Fruit fly (Drosophila melanogaster): ENCODE data around the gene CG9853.

CG9853 gene

dm6 chr3R:4378363-4379354 lies 23.2 kb downstream of the CG9853 start, which contains the start of gene Sfxn1-3 (continued):
- TF ChIP-seq CG34376 (GFP tag; optimal IDR thresholded peaks at IDR 0.05) (peak; percentile 98), Jarid2 (GFP tag; optimal IDR thresholded peaks at IDR 0.05) (peak; percentile 92), D (optimal IDR thresholded peaks at IDR 0.05) (no peak), D (GFP tag; optimal IDR thresholded peaks at IDR 0.05) (no peak), Gug (GFP tag; IDR thresholded peaks at IDR 0.05) (0 out of 4 replicates have a peak, but pooled peaks have one; percentile 36), CG17359 (tag; optimal IDR thresholded peaks at IDR 0.05) (peak; percentile 37), sd (tag; optimal IDR thresholded peaks at IDR 0.05) (peak; percentile 95), hth (optimal IDR thresholded peaks at IDR 0.05) (no peak), CG6254 (GFP tag; optimal IDR thresholded peaks at IDR 0.05) (no peak), eve (GFP tag; optimal IDR thresholded peaks at IDR 0.05) (no peak), CG12219 (GFP tag; optimal IDR thresholded peaks at IDR 0.05) (no peak), D19B (GFP tag; optimal IDR thresholded peaks at IDR 0.05) (peak; percentile 96), CG12071 (GFP tag; optimal IDR thresholded peaks at IDR 0.05) (peak; percentile 57), B-H1 (GFP tag; IDR thresholded peaks at IDR 0.05) (no peak), CG8924 (tag; optimal IDR thresholded peaks at IDR 0.05) (peak; percentile 24), so (GFP tag; IDR thresholded peaks at IDR 0.05) (peak; percentile 58; the same call in 2 of the 3 replicates), run (tag; optimal IDR thresholded peaks at IDR 0.05) (peak; percentile 16), CG14965 (GFP tag; optimal IDR thresholded peaks at IDR 0.05; ENCODE audit: borderline replicate concordance) (no peak), ATbp (GFP tag; optimal IDR thresholded peaks at IDR 0.05) (no peak), lab (GFP tag; optimal IDR thresholded peaks at IDR 0.05) (peak; percentile 88), Doc2 (GFP tag; IDR thresholded peaks at IDR 0.05) (no peak), CG11093 (GFP tag; IDR thresholded peaks at IDR 0.05) (no peak), Nf-YC (tag; optimal IDR thresholded peaks at IDR 0.05) (peak; percentile 56), Bteb2 (GFP tag; optimal IDR thresholded peaks at IDR 0.05) (no peak), CG4617 (GFP tag; optimal IDR thresholded peaks at IDR 0.05; ENCODE audit: borderline replicate concordance) (no peak), Lhr (GFP tag; optimal IDR thresholded peaks at IDR 0.05) (peak; percentile 29), z (GFP tag; IDR thresholded peaks at IDR 0.05) (0 out of 3 replicates have a peak, but pooled peaks have one; percentile 39), Mad (GFP tag; optimal IDR thresholded peaks at IDR 0.05) (peak; percentile 13), Dll (GFP tag; IDR thresholded peaks at IDR 0.05; ENCODE audit: partially characterized antibody) (no peak), pros (GFP tag; optimal IDR thresholded peaks at IDR 0.05) (peak; percentile 65), CG4820 (GFP tag; optimal IDR thresholded peaks at IDR 0.05) (no peak), CrebB (tag; optimal IDR thresholded peaks at IDR 0.05) (peak; percentile 26), bcd (GFP tag; optimal IDR thresholded peaks at IDR 0.05) (peak; percentile 33), CG32772 (GFP tag; IDR thresholded peaks at IDR 0.05) (no peak), Ets65A (GFP tag) (peak; percentile 78), CG2889 (GFP tag; IDR thresholded peaks at IDR 0.05) (peak; percentile 32; the same call in 1 of the 3 replicates), CG30403 (GFP tag; optimal IDR thresholded peaks at IDR 0.05) (peak; percentile 34), CG8944 (GFP tag; optimal IDR thresholded peaks at IDR 0.05) (no peak), Ravus (GFP tag; IDR thresholded peaks at IDR 0.05) (no peak), MESR4 (GFP tag; optimal IDR thresholded peaks at IDR 0.05) (peak; percentile 63), Pdp1 (GFP tag; optimal IDR thresholded peaks at IDR 0.05) (peak; percentile 13 to 99), CG14667 (GFP tag; IDR thresholded peaks at IDR 0.05) (no peak), Max (GFP tag; optimal IDR thresholded peaks at IDR 0.05) (no peak), kah (GFP tag; optimal IDR thresholded peaks at IDR 0.05) (peak; percentile 82), CG17361 (GFP tag; IDR thresholded peaks at IDR 0.05) (peak; percentile 34; the same call in 1 of the 3 replicates), zen (tag; optimal IDR thresholded peaks at IDR 0.05) (no peak), wor (GFP tag; IDR thresholded peaks at IDR 0.05) (no peak), gfzf (GFP tag; optimal IDR thresholded peaks at IDR 0.05) (no peak)

All from whole organism, embryonic.